Worm (Caenorhabditis elegans) whole organism, L2 larva: ENCODE data around the gene Y82E9BR.19.
A peak's percentile ranks its signal among the peaks of the same experiment; 100 is the strongest.

ENCODE experiments used
- R02D3.7 ChIP-seq: fragments of 150-350 bp; optimal IDR thresholded peaks from 2 replicates; lab custom pipeline; 2014; ENCODE audit warnings: missing biosample characterization, missing genetic modification characterization
- Y55F3AM.14 ChIP-seq: fragments of 200-800 bp; sonication (Bioruptor generic); optimal IDR thresholded peaks from 2 replicates; lab custom pipeline; 2018; ENCODE audit warnings: mild to moderate bottlenecking, missing genetic modification characterization, missing compliant biosample characterization
- alr-1 ChIP-seq: fragments of 150-350 bp; optimal IDR thresholded peaks from 2 replicates; lab custom pipeline; 2014; ENCODE audit warnings: missing biosample characterization, missing genetic modification characterization
- aly-2 ChIP-seq: fragments of 150-350 bp; optimal IDR thresholded peaks from 2 replicates; lab custom pipeline; 2014; ENCODE audit warnings: missing biosample characterization, missing genetic modification characterization
- ama-1 ChIP-seq: fragments of 150-350 bp; optimal IDR thresholded peaks from 2 replicates; lab custom pipeline; 2018; ENCODE audit warnings: inconsistent platforms
- ceh-16 ChIP-seq: fragments of 150-350 bp; optimal IDR thresholded peaks from 2 replicates; lab custom pipeline; 2014; ENCODE audit warnings: missing biosample characterization, missing genetic modification characterization
- ceh-82 ChIP-seq: fragments of 150-350 bp; optimal IDR thresholded peaks from 2 replicates; lab custom pipeline; 2014; ENCODE audit warnings: missing biosample characterization, missing genetic modification characterization
- dmd-4 ChIP-seq: sonication (generic microtip); optimal IDR thresholded peaks from 2 replicates; lab custom pipeline; 2017; ENCODE audit warnings: missing biosample characterization, missing genetic modification characterization
- egl-27 ChIP-seq: sonication (generic microtip); optimal IDR thresholded peaks from 3 replicates; lab custom pipeline; 2017; ENCODE audit warnings: missing biosample characterization, missing genetic modification reagents, missing genetic modification characterization
- elt-1 ChIP-seq: fragments of 150-350 bp; optimal IDR thresholded peaks from 2 replicates; lab custom pipeline; 2014; ENCODE audit warnings: missing biosample characterization, missing genetic modification characterization
- fos-1 ChIP-seq: fragments of 150-350 bp; optimal IDR thresholded peaks from 2 replicates; lab custom pipeline; 2014; ENCODE audit warnings: missing biosample characterization, missing genetic modification characterization
- gmeb-1 ChIP-seq: fragments of 150-350 bp; optimal IDR thresholded peaks from 2 replicates; lab custom pipeline; 2014; ENCODE audit warnings: missing biosample characterization, missing genetic modification characterization
- lin-39 ChIP-seq: fragments of 150-350 bp; optimal IDR thresholded peaks from 2 replicates; lab custom pipeline; 2014; ENCODE audit warnings: missing biosample characterization, missing genetic modification reagents, missing genetic modification characterization
- lsy-2 ChIP-seq, 2 experiments: fragments of 150-350 bp in 1 of 2; sonication (generic microtip) in 1 of 2; optimal IDR thresholded peaks; 2 replicates each; lab custom pipeline; 2014 to 2017; ENCODE audit warnings: missing biosample characterization in 2 of 2, missing genetic modification characterization in 2 of 2
- nhr-129 ChIP-seq: fragments of 150-350 bp; optimal IDR thresholded peaks from 2 replicates; lab custom pipeline; 2014; ENCODE audit warnings: missing biosample characterization, missing genetic modification characterization
- nhr-23 ChIP-seq: fragments of 150-350 bp; optimal IDR thresholded peaks from 2 replicates; lab custom pipeline; 2014; ENCODE audit warnings: missing biosample characterization, missing genetic modification reagents, missing genetic modification characterization
- nhr-25 ChIP-seq: fragments of 150-350 bp; sonication (generic microtip); optimal IDR thresholded peaks from 3 replicates; lab custom pipeline; 2014; ENCODE audit warnings: missing biosample characterization, missing genetic modification characterization
- sem-4 ChIP-seq: fragments of 150-350 bp; optimal IDR thresholded peaks from 2 replicates; lab custom pipeline; 2014; ENCODE audit warnings: missing biosample characterization, missing genetic modification reagents, missing genetic modification characterization
- sma-3 ChIP-seq: sonication (generic microtip); optimal IDR thresholded peaks from 2 replicates; lab custom pipeline; 2016; ENCODE audit warnings: missing genetic modification reagents, missing genetic modification characterization, missing compliant biosample characterization
- sma-9 ChIP-seq, 2 experiments: fragments of 150-350 bp in 1 of 2; sonication (generic microtip) in 1 of 2; optimal IDR thresholded peaks; 2 replicates each; lab custom pipeline; 2014 to 2016; ENCODE audit warnings: missing genetic modification characterization in 2 of 2, mild to moderate bottlenecking in 1 of 2, missing biosample characterization in 1 of 2, missing compliant biosample characterization in 1 of 2, missing genetic modification reagents in 1 of 2, moderate library complexity in 1 of 2
- snpc-4 ChIP-seq: fragments of 150-350 bp; optimal IDR thresholded peaks from 2 replicates; lab custom pipeline; 2014; ENCODE audit warnings: missing biosample characterization, missing genetic modification characterization
- unc-39 ChIP-seq: fragments of 150-350 bp; optimal IDR thresholded peaks from 2 replicates; lab custom pipeline; 2014; ENCODE audit warnings: missing biosample characterization, missing genetic modification characterization
- unc-55 ChIP-seq: fragments of 150-350 bp; sonication (generic microtip); optimal IDR thresholded peaks from 3 replicates; lab custom pipeline; 2014; ENCODE audit warnings: missing biosample characterization, missing genetic modification reagents, missing genetic modification characterization
- zag-1 ChIP-seq: fragments of 150-350 bp; optimal IDR thresholded peaks from 2 replicates; lab custom pipeline; 2014; ENCODE audit warnings: missing biosample characterization, missing genetic modification characterization
- ztf-1 ChIP-seq: fragments of 200-800 bp; sonication (Bioruptor generic); conservative IDR thresholded peaks from 2 replicates; pipeline ENCODE4 v1.3.6; 2022; ENCODE audit warnings: missing genetic modification characterization, missing compliant biosample characterization
- ztf-4 ChIP-seq: fragments of 150-350 bp; optimal IDR thresholded peaks from 2 replicates; lab custom pipeline; 2014; ENCODE audit warnings: missing biosample characterization, missing genetic modification characterization

The Y82E9BR.19 gene

DNA sequence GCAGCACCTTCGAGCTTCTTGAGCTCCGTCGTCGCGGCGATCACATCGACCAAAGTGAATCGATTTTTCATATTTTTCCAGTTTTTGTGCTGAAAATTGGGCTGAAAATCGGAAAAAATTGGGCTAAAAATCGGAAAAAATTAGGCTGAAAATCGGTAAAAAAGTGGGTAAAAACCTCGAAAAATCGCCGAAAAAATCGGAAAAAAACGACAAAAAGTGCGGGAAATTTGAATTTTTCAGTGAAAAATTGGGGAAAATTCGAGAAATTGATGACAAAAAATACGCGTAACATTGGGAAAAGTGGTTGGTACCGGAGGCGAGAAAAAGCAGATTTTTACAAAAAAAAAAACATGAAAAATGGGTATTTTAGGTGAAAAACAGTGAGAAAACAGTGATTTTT is 11.7 kb downstream of the Y82E9BR.19 start, which contains the start of gene Y82E9BR.18:
Gene Y82E9BR.18 (minus strand): TSS at position 101 of the 400 bp plus-strand sequence.
- no peak for TF ChIP-seq gmeb-1 (tag; lab: Kevin White, UChicago)
- no peak for TF ChIP-seq unc-39 (tag; lab: Kevin White, UChicago)
- TF ChIP-seq sma-3 (GFP tag; lab: Kevin White, UChicago): no peak
- no peak for TF ChIP-seq snpc-4 (tag; lab: Kevin White, UChicago)
- no peak for TF ChIP-seq ceh-16 (tag; lab: Kevin White, UChicago)
- no peak for TF ChIP-seq lin-39 (tag; lab: Kevin White, UChicago)
- TF ChIP-seq sem-4 (tag; lab: Kevin White, UChicago): no peak

DNA sequence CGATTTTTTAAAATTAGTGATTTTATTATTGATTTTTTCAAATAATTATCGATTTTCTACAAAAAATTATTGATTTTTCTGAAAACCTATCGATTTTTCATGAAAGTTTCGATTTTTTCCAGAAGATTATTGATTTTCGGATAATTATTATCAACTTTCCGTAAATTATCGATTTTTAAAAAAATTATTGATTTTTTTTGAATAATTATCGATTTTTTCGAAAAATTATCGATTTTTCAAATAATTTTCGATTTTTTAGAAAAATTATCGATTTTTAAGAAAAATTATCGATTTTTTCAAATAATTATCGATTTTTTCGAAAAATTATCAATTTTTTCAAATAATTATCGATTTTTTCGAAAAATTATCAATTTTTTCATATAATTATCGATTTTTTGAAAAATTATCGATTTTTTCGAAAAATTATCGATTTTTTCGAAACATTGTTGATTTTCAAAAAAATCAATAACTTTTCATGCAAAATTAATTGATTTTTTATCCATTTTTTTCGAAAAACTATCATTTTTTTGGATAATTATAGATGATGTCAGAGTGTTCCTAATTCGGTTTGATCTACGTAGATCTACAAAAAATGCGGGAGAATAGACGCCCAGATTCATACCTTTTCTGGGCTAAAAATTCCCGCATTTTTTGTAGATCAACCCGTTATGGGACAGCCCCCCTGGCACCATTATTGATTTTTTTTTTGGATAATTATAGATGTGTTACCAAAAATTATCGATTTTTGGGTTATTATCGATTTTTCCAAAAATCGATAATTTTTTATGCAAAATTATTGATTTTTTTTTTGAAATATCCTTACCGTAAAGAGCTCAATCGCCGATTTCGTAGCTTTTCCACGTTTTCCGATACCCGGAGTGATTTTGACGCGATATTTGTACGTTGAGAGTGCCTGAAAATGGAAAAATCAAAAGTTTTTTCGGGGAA is 26.5 kb downstream of the Y82E9BR.19 start:
- no peak for TF ChIP-seq gmeb-1 (tag; lab: Kevin White, UChicago)
- TF ChIP-seq R02D3.7 (tag; lab: Kevin White, UChicago): no peak
- TF ChIP-seq sma-9 (GFP tag; optimal IDR thresholded peaks at IDR 0.05; lab: Kevin White, UChicago): no peak
- TF ChIP-seq sma-9 (tag; optimal IDR thresholded peaks at IDR 0.05; lab: Kevin White, UChicago): no peak
- no peak for TF ChIP-seq ztf-4 (tag; lab: Kevin White, UChicago)
- TF ChIP-seq fos-1 (tag; lab: Kevin White, UChicago): no peak
- TF ChIP-seq egl-27 (tag; lab: Kevin White, UChicago): no peak
- TF ChIP-seq alr-1 (tag; lab: Kevin White, UChicago): no peak
- no peak for TF ChIP-seq Y55F3AM.14
- TF ChIP-seq nhr-23 (tag; lab: Kevin White, UChicago): no peak
- no peak for TF ChIP-seq snpc-4 (tag; lab: Kevin White, UChicago)
- TF ChIP-seq dmd-4: no peak

DNA sequence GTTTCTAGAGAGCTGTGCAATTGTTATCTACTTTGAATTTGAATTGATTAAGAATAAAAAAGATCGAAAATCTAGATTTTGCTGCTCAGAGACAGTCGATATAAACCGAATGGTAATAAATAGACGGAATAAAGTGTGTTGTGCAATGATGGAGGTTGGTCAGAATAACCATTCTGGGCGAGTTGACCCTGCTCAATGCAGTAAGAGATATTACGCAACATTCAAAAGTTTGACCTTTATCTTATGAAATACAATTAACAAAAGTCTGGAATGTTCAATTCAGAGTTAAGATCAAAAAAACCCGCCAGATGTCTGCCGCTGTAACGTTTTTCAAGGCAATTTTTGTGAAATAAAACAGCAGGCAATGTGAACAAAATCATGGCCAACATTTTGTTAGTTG is 38.3 kb downstream of the Y82E9BR.19 start:
- no peak for TF ChIP-seq gmeb-1 (tag; lab: Kevin White, UChicago)
- TF ChIP-seq nhr-23 (tag; lab: Kevin White, UChicago): no peak
- no peak for TF ChIP-seq ztf-1 (GFP tag; lab: Robert Waterston, UW)
- TF ChIP-seq sem-4 (tag; lab: Kevin White, UChicago): no peak
- TF ChIP-seq nhr-25 (tag; lab: Kevin White, UChicago): no peak
- TF ChIP-seq zag-1 (tag; lab: Kevin White, UChicago): no peak
- no peak for TF ChIP-seq elt-1 (tag; lab: Kevin White, UChicago)
- TF ChIP-seq aly-2 (tag; lab: Kevin White, UChicago): no peak
- TF ChIP-seq, all 48 proteins: peak for 0

DNA sequence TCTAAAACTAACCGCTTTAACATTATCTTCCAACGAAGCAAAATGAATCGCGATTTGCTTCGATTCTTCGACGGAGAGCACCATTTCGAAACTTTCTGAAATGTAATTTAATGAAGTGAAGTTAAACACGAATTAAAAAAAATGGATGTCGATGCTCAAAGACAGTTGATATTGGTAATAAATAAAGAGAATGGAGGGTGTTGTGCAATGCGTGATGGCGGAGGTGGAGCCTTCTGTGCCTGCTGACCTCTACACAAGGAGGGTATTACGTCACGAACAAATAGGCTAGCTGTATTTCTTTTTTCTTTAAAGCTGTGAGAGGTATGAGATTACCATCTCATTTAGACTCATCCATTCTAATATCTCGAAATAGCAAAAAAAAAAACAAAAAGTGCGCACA is 39.5 kb downstream of the Y82E9BR.19 start, which contains the start of gene Y82E9BR.17:
Gene Y82E9BR.17 (minus strand): TSS at position 101 of the 400 bp plus-strand sequence.
- TF ChIP-seq ceh-82 (tag; lab: Kevin White, UChicago) (no peak), nhr-23 (tag; lab: Kevin White, UChicago) (no peak), ama-1 (lab: Kevin White, UChicago) (no peak)

DNA sequence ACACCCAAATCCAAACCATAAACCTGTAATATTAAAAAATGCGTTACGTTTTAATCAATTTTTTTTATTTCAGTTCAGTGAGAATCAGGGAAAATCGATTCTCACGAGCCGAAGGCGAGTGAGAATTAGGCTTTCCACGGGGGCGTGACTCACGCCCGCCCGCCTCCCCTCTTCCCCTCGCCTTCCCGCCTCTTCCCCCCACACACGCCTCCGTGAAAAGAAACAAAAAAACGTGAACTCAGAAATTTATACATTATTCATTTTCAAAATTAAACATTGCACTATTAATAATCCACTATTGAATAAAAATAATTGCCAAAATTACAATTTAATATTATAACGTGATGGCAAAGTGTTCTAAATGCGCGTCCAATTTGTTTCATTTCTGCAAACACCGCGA is 48.4 kb downstream of the Y82E9BR.19 start:
- TF ChIP-seq sma-3 (GFP tag; lab: Kevin White, UChicago): no peak

DNA sequence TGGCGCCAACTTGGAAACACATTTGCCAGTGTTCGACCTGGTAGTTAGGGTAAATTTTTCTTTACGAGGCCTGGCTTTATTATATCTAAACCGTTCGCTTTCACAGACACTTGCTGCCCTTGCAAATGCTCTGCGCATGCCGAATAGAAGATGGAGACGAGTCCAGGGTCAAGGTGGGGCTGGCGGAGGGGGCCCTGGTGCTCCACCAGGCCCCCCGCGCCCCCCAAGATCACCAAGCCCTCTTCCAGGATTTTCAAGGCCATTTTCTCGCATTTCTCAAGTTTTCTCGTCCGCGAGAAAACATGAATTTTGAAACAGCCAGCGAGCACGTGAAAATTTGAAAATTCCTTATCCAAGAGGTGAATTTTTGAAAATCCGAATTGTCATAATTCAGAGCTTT is 55.5 kb downstream of the Y82E9BR.19 start:
- TF ChIP-seq ztf-4 (tag; lab: Kevin White, UChicago): no peak
- TF ChIP-seq nhr-129 (tag; lab: Kevin White, UChicago): no peak
- TF ChIP-seq unc-55 (GFP tag; lab: Kevin White, UChicago): no peak
- TF ChIP-seq sma-9 (GFP tag; optimal IDR thresholded peaks at IDR 0.05; lab: Kevin White, UChicago): no peak
- TF ChIP-seq sma-9 (tag; optimal IDR thresholded peaks at IDR 0.05; lab: Kevin White, UChicago): no peak

DNA sequence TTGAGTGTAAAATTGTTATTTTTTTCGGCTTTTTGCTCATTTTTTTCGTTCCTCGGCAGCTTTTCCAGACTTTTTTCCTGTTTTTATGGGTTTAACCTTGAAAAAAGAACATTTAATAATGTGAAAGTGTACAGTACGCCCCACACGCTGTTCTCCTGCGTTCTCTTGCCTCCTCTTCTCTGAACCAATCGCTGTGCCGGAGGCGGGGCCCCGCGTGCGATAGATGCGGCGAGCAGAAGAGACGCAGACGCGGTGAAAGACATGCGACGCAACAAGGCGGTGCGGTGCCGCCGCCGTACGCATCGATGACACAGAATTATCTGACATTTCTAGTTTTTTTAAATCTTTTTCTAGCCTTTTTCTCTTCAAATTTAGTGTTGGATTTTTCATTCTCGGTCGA is 58.4 kb downstream of the Y82E9BR.19 start:
- TF ChIP-seq lsy-2 (tag; optimal IDR thresholded peaks at IDR 0.05; lab: Kevin White, UChicago) (peak; percentile 27 to 77), egl-27 (tag; lab: Kevin White, UChicago) (no peak)
- TF ChIP-seq, all 48 proteins: peak for 1
